Worm (Caenorhabditis elegans): ENCODE data around the gene C29E4.14.

Gene C29E4.14

DNA sequence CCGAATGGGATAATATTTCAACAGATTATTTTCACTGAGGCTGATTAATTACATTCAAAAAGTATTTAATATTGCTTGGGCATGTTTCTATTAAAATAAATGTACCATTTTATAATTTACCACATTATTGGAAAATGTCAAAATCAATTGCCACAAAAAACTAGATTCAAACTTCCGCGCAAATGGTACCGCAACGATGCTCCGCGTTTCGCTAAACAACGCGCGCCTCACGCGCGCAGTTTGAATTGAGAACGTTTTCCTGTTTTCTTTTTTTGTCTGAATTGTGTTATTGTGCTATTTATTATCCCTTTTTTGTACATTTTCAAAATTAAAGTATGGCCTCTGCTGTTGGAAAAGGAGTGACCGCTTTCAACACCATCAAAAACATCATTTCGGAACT is 20.9 kb downstream of the C29E4.14 start, which contains the start of gene C29E4.12:
Gene C29E4.12 (plus strand): TSS at position 333 of the 400 bp plus-strand sequence.
- TF ChIP-seq nfya-1 (tag; optimal IDR thresholded peaks at IDR 0.05) (peak; percentile 56), sox-4 (tag; optimal IDR thresholded peaks at IDR 0.05) (no peak), rnt-1 (tag; optimal IDR thresholded peaks at IDR 0.05) (no peak), Y22D7AL.16 (tag; optimal IDR thresholded peaks at IDR 0.05) (no peak)

DNA sequence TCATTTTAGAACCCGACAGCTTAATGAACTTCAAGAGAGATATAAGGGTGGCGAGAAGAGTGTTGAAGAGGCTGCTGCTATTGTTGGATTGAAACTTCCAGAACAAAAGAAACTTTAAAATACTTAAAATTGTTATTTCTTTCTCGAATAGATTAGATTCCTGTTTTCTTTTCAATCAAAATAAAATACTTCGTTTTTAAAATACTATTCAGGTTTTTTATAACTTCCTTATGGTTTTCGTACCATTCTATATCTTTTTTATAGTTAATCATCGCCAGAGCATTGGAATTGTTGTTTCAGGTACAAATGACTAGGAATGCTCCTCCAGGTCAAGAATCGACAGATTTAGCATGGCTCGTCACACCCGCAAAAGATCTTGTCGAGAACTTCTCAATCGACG is 21.5 kb downstream of the C29E4.14 start, which contains the start of gene kle-2:
Gene kle-2 (plus strand): TSS at position 301 of the 400 bp plus-strand sequence.
- TF ChIP-seq sox-2 (GFP tag; IDR thresholded peaks at IDR 0.05) = no peak
- no peak for TF ChIP-seq mec-3 (tag; optimal IDR thresholded peaks at IDR 0.05; ENCODE audit: borderline replicate concordance)
- no peak for TF ChIP-seq syd-9 (tag; optimal IDR thresholded peaks at IDR 0.05)
- TF ChIP-seq hlh-13 (GFP tag; optimal IDR thresholded peaks at IDR 0.05) = no peak
- TF ChIP-seq ceh-18 (tag; optimal IDR thresholded peaks at IDR 0.05) = no peak
- TF ChIP-seq C38D4.7 (GFP tag; optimal IDR thresholded peaks at IDR 0.05) = no peak
- no peak for TF ChIP-seq ahr-1 (tag; optimal IDR thresholded peaks at IDR 0.05)
- TF ChIP-seq ceh-30 (tag; optimal IDR thresholded peaks at IDR 0.05) = no peak
- TF ChIP-seq madf-2 (tag; optimal IDR thresholded peaks at IDR 0.05) = no peak
- no peak for TF ChIP-seq gmeb-2 (tag; optimal IDR thresholded peaks at IDR 0.05)
- no peak for TF ChIP-seq unc-3 (GFP tag; conservative IDR thresholded peaks at IDR 0.05)
- TF ChIP-seq unc-3 (tag; optimal IDR thresholded peaks at IDR 0.05) = no peak
- TF ChIP-seq zip-5 (tag; optimal IDR thresholded peaks at IDR 0.05) = no peak
- no peak for TF ChIP-seq T23F11.4 (GFP tag; optimal IDR thresholded peaks at IDR 0.05)
- no peak for TF ChIP-seq hlh-15 (tag; optimal IDR thresholded peaks at IDR 0.05)
- no peak for TF ChIP-seq che-1 (tag; optimal IDR thresholded peaks at IDR 0.05)
- TF ChIP-seq sox-4 (tag; optimal IDR thresholded peaks at IDR 0.05) = no peak
- no peak for TF ChIP-seq ceh-22 (tag; optimal IDR thresholded peaks at IDR 0.05)

DNA sequence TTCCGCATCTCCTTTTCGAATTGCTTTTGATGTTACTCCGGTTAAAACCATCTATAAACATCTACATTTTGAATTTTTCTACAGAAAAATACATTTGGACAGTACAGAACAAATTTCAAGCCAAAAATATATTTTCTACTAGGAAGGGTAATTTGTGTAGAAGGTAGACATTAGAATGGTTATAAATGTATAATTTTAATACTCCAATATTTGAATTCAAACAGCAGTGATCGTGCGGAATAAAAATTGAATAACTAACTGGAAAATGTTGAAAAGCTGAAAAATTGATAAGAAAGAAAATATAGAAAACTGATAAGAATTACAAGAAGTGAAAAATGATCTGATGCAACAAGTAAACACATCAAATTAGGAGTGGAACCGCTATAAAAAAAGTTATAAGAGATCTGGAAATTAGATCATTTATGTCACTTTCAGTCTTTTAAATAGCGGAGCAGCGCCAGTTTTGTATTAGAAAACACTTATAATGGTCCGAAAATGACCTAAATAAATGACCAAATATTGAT is 27.1 kb downstream of the C29E4.14 start, which contains the start of gene gsto-1:
Gene gsto-1 (minus strand): TSS at position 51 of the 524 bp plus-strand sequence.
- TF ChIP-seq pag-3 (tag; optimal IDR thresholded peaks at IDR 0.05; ENCODE audit: borderline replicate concordance) (no peak), ceh-31 (tag; optimal IDR thresholded peaks at IDR 0.05) (no peak), fax-1 (tag; optimal IDR thresholded peaks at IDR 0.05) (no peak), nfya-1 (tag; optimal IDR thresholded peaks at IDR 0.05) (no peak), ceh-48 (tag; optimal IDR thresholded peaks at IDR 0.05) (no peak), K02D7.2 (tag; optimal IDR thresholded peaks at IDR 0.05) (no peak), che-1 (tag; optimal IDR thresholded peaks at IDR 0.05) (no peak), sox-4 (tag; optimal IDR thresholded peaks at IDR 0.05) (no peak), hlh-15 (tag; optimal IDR thresholded peaks at IDR 0.05) (no peak), hlh-6 (tag; optimal IDR thresholded peaks at IDR 0.05) (no peak), ceh-24 (tag; optimal IDR thresholded peaks at IDR 0.05) (no peak), unc-42 (tag; optimal IDR thresholded peaks at IDR 0.05) (no peak), dve-1 (tag; optimal IDR thresholded peaks at IDR 0.05) (no peak), madf-2 (tag; optimal IDR thresholded peaks at IDR 0.05) (no peak), unc-55 (GFP tag; optimal IDR thresholded peaks at IDR 0.05) (no peak), ceh-9 (tag; optimal IDR thresholded peaks at IDR 0.05) (no peak)

DNA sequence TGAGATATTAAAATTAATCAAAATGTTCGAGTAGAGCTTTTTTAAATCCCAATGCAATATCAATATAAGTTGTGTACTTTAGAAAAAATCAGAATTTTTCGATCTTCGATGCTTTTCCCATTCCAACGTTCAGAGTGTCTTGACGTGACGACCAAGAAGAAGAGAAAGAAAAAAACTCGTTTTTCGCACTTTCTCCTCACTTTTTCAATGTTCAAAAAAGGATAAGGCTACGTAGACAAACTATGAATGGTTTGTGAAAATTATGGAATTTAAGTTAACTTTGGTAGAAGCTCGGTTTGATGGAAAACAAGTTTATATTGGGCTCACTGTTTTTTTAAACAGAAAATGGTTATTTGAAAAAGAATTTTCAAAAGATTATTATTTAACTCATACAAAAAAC is 27.8 kb downstream of the C29E4.14 start:
- TF ChIP-seq ceh-45 (GFP tag; IDR thresholded peaks at IDR 0.05) = no peak
- no peak for TF ChIP-seq ceh-24 (tag; optimal IDR thresholded peaks at IDR 0.05)
- TF ChIP-seq npax-4 (tag; optimal IDR thresholded peaks at IDR 0.05) = no peak
- TF ChIP-seq ceh-30 (tag; optimal IDR thresholded peaks at IDR 0.05) = no peak
- no peak for TF ChIP-seq Y22D7AL.16 (tag; optimal IDR thresholded peaks at IDR 0.05)
- TF ChIP-seq pha-4 (tag; optimal IDR thresholded peaks at IDR 0.05) = no peak
- TF ChIP-seq F13H6.1 (tag; optimal IDR thresholded peaks at IDR 0.05) = no peak
- TF ChIP-seq fkh-10 (GFP tag; optimal IDR thresholded peaks at IDR 0.05) = no peak
- TF ChIP-seq hlh-6 (tag; optimal IDR thresholded peaks at IDR 0.05) = no peak
- no peak for TF ChIP-seq hlh-13 (GFP tag; optimal IDR thresholded peaks at IDR 0.05)
- no peak for TF ChIP-seq dve-1 (tag; optimal IDR thresholded peaks at IDR 0.05)
- no peak for TF ChIP-seq unc-86 (tag; optimal IDR thresholded peaks at IDR 0.05)
- TF ChIP-seq ceh-31 (tag; optimal IDR thresholded peaks at IDR 0.05) = no peak
- no peak for TF ChIP-seq ref-2 (tag; optimal IDR thresholded peaks at IDR 0.05)

Data from whole organism, late embryonic.